Fruit fly (Drosophila melanogaster) whole organism, adult: ENCODE measurements around the gene Cftr.

Experiments used
- CG11617 ChIP-seq: fragments of 200-800 bp; sonication (Bioruptor generic); optimal IDR thresholded peaks from 2 replicates; lab custom pipeline; 2017; ENCODE audit warnings: mild to moderate bottlenecking, missing biosample characterization, missing genetic modification reagents, missing genetic modification characterization
- CG12768 ChIP-seq: fragments of 200-800 bp; sonication (Bioruptor generic); optimal IDR thresholded peaks from 2 replicates; lab custom pipeline; 2017; ENCODE audit warnings: missing biosample characterization, missing genetic modification characterization, mild to moderate bottlenecking, moderate library complexity, missing genetic modification reagents
- CG14711 ChIP-seq: fragments of 200-800 bp; sonication (Bioruptor generic); optimal IDR thresholded peaks from 2 replicates; lab custom pipeline; 2018; ENCODE audit warnings: missing biosample characterization, mild to moderate bottlenecking, missing genetic modification characterization, moderate library complexity
- CG1620 ChIP-seq: fragments of 200-800 bp; sonication (Bioruptor generic); optimal IDR thresholded peaks from 2 replicates; lab custom pipeline; 2016; ENCODE audit warnings: missing biosample characterization, missing genetic modification characterization
- CG33017 ChIP-seq: fragments of 200-800 bp; sonication (Bioruptor generic); optimal IDR thresholded peaks from 2 replicates; lab custom pipeline; 2018; ENCODE audit warnings: missing biosample characterization, mild to moderate bottlenecking, missing genetic modification characterization, moderate library complexity
- CG5204 ChIP-seq: fragments of 200-800 bp; sonication (Bioruptor generic); optimal IDR thresholded peaks from 2 replicates; lab custom pipeline; 2016; ENCODE audit warnings: missing biosample characterization, missing genetic modification characterization
- CG7045 ChIP-seq: fragments of 200-800 bp; sonication (Bioruptor generic); optimal IDR thresholded peaks from 2 replicates; lab custom pipeline; 2017; ENCODE audit warnings: missing biosample characterization, mild to moderate bottlenecking, missing genetic modification characterization
- CG7101 ChIP-seq: fragments of 200-800 bp; sonication (Bioruptor generic); optimal IDR thresholded peaks from 2 replicates; lab custom pipeline; 2018; ENCODE audit warnings: missing biosample characterization, mild to moderate bottlenecking, missing genetic modification characterization, moderate library complexity
- Clk ChIP-seq: fragments of 200-800 bp; sonication (Bioruptor generic); optimal IDR thresholded peaks from 2 replicates; lab custom pipeline; 2017; ENCODE audit warnings: missing biosample characterization, missing genetic modification characterization
- Crg-1 ChIP-seq: fragments of 200-800 bp; sonication (Bioruptor generic); optimal IDR thresholded peaks from 2 replicates; lab custom pipeline; 2016; ENCODE audit warnings: missing biosample characterization, missing genetic modification characterization
- Hr96 ChIP-seq: fragments of 200-800 bp; sonication (Bioruptor generic); optimal IDR thresholded peaks from 2 replicates; lab custom pipeline; 2016; ENCODE audit warnings: missing biosample characterization, missing genetic modification characterization
- Mnt ChIP-seq: fragments of 200-800 bp; sonication (Bioruptor generic); optimal IDR thresholded peaks from 2 replicates; lab custom pipeline; 2016; ENCODE audit warnings: missing biosample characterization, mild to moderate bottlenecking, missing genetic modification characterization
- bab1 ChIP-seq: fragments of 200-800 bp; sonication (Bioruptor generic); optimal IDR thresholded peaks from 3 replicates; lab custom pipeline; 2019; ENCODE audit warnings: missing biosample characterization, mild to moderate bottlenecking, missing genetic modification characterization, moderate library complexity
- cic ChIP-seq: fragments of 200-800 bp; sonication (Bioruptor generic); optimal IDR thresholded peaks from 2 replicates; lab custom pipeline; 2017; ENCODE audit warnings: missing biosample characterization, mild to moderate bottlenecking, missing genetic modification characterization, moderate library complexity
- cnc ChIP-seq, 2 experiments: fragments of >200 bp; optimal IDR thresholded peaks; 2 replicates each; lab custom pipeline; 2017
- kay ChIP-seq: fragments of 200-800 bp; sonication (Bioruptor generic); peaks from one replicate; lab custom pipeline; 2016; ENCODE audit warnings: missing biosample characterization, missing genetic modification characterization, borderline replicate concordance
- ovo ChIP-seq: fragments of 200-800 bp; sonication (Bioruptor generic); optimal IDR thresholded peaks from 2 replicates; lab custom pipeline; 2016; ENCODE audit warnings: missing biosample characterization, missing genetic modification characterization
- pad ChIP-seq: fragments of 200-800 bp; sonication (Bioruptor generic); optimal IDR thresholded peaks from 3 replicates; lab custom pipeline; 2017; ENCODE audit warnings: missing biosample characterization, missing genetic modification characterization, mild to moderate bottlenecking, moderate library complexity, missing genetic modification reagents
- tj ChIP-seq: fragments of 200-800 bp; sonication (Bioruptor generic); optimal IDR thresholded peaks from 3 replicates; lab custom pipeline; 2017; ENCODE audit warnings: missing biosample characterization, mild to moderate bottlenecking, missing genetic modification characterization, moderate library complexity
- toe ChIP-seq: fragments of 200-800 bp; sonication (Bioruptor generic); optimal IDR thresholded peaks from 2 replicates; lab custom pipeline; 2016; ENCODE audit warnings: missing biosample characterization, missing genetic modification characterization

Cftr gene

dm6 chr3R:24557020-24557465 lies 13.3 kb upstream of the Cftr start:
- TF ChIP-seq Hr96 (GFP tag; lab: Kevin White, UChicago): no peak
- peak; percentile 70 for TF ChIP-seq cic
- TF ChIP-seq Clk (GFP tag; lab: Kevin White, UChicago): no peak
- TF ChIP-seq CG7101 (tag; lab: Kevin White, UChicago): peak; percentile 47
- peak; percentile 33 for TF ChIP-seq CG11617 (GFP tag; lab: Kevin White, UChicago)
- peak; percentile 23 for TF ChIP-seq ovo (GFP tag; lab: Kevin White, UChicago)
- peak; percentile 34 for TF ChIP-seq CG12768 (GFP tag; lab: Kevin White, UChicago)
- peak; percentile 55 to 78 for TF ChIP-seq cnc (optimal IDR thresholded peaks at IDR 0.05; lab: Kevin White, UChicago)
- no peak for TF ChIP-seq CG14711 (tag; lab: Kevin White, UChicago)
- TF ChIP-seq tj (GFP tag; lab: Kevin White, UChicago): peak; percentile 18
- TF ChIP-seq bab1 (GFP tag; lab: Kevin White, UChicago): peak; percentile 37
- peak; percentile 4 for TF ChIP-seq CG7045 (GFP tag; lab: Kevin White, UChicago)
- peak; percentile 80 for TF ChIP-seq Crg-1 (GFP tag; lab: Kevin White, UChicago)
- TF ChIP-seq kay (GFP tag; lab: Kevin White, UChicago): no peak
- TF ChIP-seq pad (GFP tag; lab: Kevin White, UChicago): peak; percentile 59
- peak; percentile 74 for TF ChIP-seq CG1620 (GFP tag; lab: Kevin White, UChicago)
- TF ChIP-seq Mnt: peak; percentile 17
- no peak for TF ChIP-seq CG33017
- no peak for TF ChIP-seq toe (GFP tag; lab: Kevin White, UChicago)
- no peak for TF ChIP-seq CG5204 (GFP tag; lab: Kevin White, UChicago)

- no peak for TF ChIP-seq CG11617 (GFP tag; lab: Kevin White, UChicago)
- TF ChIP-seq CG14711 (tag; lab: Kevin White, UChicago): no peak
- no peak for TF ChIP-seq tj (GFP tag; lab: Kevin White, UChicago)
- TF ChIP-seq CG7045 (GFP tag; lab: Kevin White, UChicago): no peak
- no peak for TF ChIP-seq CG12768 (GFP tag; lab: Kevin White, UChicago)
- no peak for TF ChIP-seq pad (GFP tag; lab: Kevin White, UChicago)
- no peak for TF ChIP-seq Mnt
- no peak for TF ChIP-seq cnc (optimal IDR thresholded peaks at IDR 0.05; lab: Kevin White, UChicago)
- no peak for TF ChIP-seq toe (GFP tag; lab: Kevin White, UChicago)
- no peak for TF ChIP-seq CG7101 (tag; lab: Kevin White, UChicago)
- no peak for TF ChIP-seq kay (GFP tag; lab: Kevin White, UChicago)
- TF ChIP-seq Hr96 (GFP tag; lab: Kevin White, UChicago): no peak
- no peak for TF ChIP-seq Crg-1 (GFP tag; lab: Kevin White, UChicago)
- TF ChIP-seq cic: no peak
- no peak for TF ChIP-seq bab1 (GFP tag; lab: Kevin White, UChicago)
- TF ChIP-seq CG1620 (GFP tag; lab: Kevin White, UChicago): no peak
- no peak for TF ChIP-seq Clk (GFP tag; lab: Kevin White, UChicago)
- TF ChIP-seq CG5204 (GFP tag; lab: Kevin White, UChicago): no peak
Observed at dm6 chr3R:24556554-24556953, 12.8 kb upstream of the Cftr start.

DNA sequence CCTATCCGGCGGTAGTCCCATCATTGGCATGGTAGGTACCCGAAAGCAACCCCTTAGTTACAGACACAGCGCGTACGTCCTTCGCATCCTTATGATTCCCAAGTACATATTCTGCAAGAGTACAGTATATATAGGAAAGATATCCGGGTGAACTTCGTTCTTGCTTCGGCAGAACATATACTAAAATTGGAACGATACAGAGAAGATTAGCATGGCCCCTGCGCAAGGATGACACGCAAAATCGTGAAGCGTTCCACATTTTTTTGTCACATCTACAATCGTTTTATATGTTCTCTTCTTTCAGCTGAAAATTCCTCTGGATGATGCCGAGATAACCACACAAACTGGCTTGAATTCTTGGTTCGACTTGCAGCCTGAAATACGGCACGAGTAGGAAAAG lies 12.2 kb upstream of the Cftr start:
- TF ChIP-seq tj (GFP tag; lab: Kevin White, UChicago) (no peak), Crg-1 (GFP tag; lab: Kevin White, UChicago) (no peak), Clk (GFP tag; lab: Kevin White, UChicago) (no peak), cnc (optimal IDR thresholded peaks at IDR 0.05; lab: Kevin White, UChicago) (no peak), kay (GFP tag; lab: Kevin White, UChicago) (peak; percentile 27), CG1620 (GFP tag; lab: Kevin White, UChicago) (no peak)

DNA sequence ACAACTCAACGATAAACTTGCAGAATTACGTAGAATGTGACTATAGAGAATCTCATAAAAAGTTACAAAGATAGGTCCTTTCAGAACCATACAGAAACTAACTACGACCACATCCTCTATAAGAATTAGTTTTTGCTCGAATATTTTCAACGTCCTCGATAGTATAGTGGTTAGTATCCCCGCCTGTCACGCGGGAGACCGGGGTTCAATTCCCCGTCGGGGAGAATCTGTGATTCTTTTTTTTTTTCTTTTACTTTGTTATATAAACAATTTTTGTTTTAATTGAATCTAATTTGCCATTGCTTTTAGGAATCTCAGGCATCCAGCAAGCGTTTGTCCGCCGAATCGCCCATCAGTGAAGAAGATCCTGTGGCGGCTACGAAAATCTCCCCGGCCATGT lies 11.4 kb upstream of the Cftr start:
- TF ChIP-seq CG7101 (tag; lab: Kevin White, UChicago) (no peak), Clk (GFP tag; lab: Kevin White, UChicago) (no peak), CG11617 (GFP tag; lab: Kevin White, UChicago) (no peak), toe (GFP tag; lab: Kevin White, UChicago) (no peak)

dm6 chr3R:24550802-24551391 lies 7.2 kb upstream of the Cftr start:
- TF ChIP-seq CG11617 (GFP tag; lab: Kevin White, UChicago) (no peak), Hr96 (GFP tag; lab: Kevin White, UChicago) (no peak), Mnt (no peak), Clk (GFP tag; lab: Kevin White, UChicago) (no peak), CG33017 (no peak), tj (GFP tag; lab: Kevin White, UChicago) (no peak), toe (GFP tag; lab: Kevin White, UChicago) (no peak), cic (no peak), Crg-1 (GFP tag; lab: Kevin White, UChicago) (no peak), CG14711 (tag; lab: Kevin White, UChicago) (no peak), CG7101 (tag; lab: Kevin White, UChicago) (no peak), CG12768 (GFP tag; lab: Kevin White, UChicago) (no peak), CG7045 (GFP tag; lab: Kevin White, UChicago) (no peak), pad (GFP tag; lab: Kevin White, UChicago) (no peak)

- TF ChIP-seq CG12768 (GFP tag; lab: Kevin White, UChicago): no peak
- no peak for TF ChIP-seq CG33017
- no peak for TF ChIP-seq ovo (GFP tag; lab: Kevin White, UChicago)
- TF ChIP-seq CG1620 (GFP tag; lab: Kevin White, UChicago): no peak
- TF ChIP-seq kay (GFP tag; lab: Kevin White, UChicago): no peak
- no peak for TF ChIP-seq cic
- no peak for TF ChIP-seq CG7101 (tag; lab: Kevin White, UChicago)
- TF ChIP-seq CG14711 (tag; lab: Kevin White, UChicago): no peak
- no peak for TF ChIP-seq CG11617 (GFP tag; lab: Kevin White, UChicago)
- TF ChIP-seq CG7045 (GFP tag; lab: Kevin White, UChicago): no peak
- no peak for TF ChIP-seq Mnt
- TF ChIP-seq pad (GFP tag; lab: Kevin White, UChicago): no peak
- no peak for TF ChIP-seq Crg-1 (GFP tag; lab: Kevin White, UChicago)
- TF ChIP-seq toe (GFP tag; lab: Kevin White, UChicago): no peak
- no peak for TF ChIP-seq Hr96 (GFP tag; lab: Kevin White, UChicago)
- TF ChIP-seq CG5204 (GFP tag; lab: Kevin White, UChicago): no peak
Observed at dm6 chr3R:24549834-24550233, 6.1 kb upstream of the Cftr start.
